Worm (Caenorhabditis elegans) whole organism, L1 larva: ENCODE results near the gene clec-88.

Experiments
- C34B4.2 ChIP-seq: sonication (generic microtip); optimal IDR thresholded peaks from 2 replicates; lab custom pipeline; 2017; ENCODE audit warnings: mild to moderate bottlenecking, missing genetic modification characterization, missing compliant biosample characterization
- F16B12.6 ChIP-seq: fragments of 150-350 bp; optimal IDR thresholded peaks from 2 replicates; lab custom pipeline; 2014; ENCODE audit warnings: missing biosample characterization, missing genetic modification characterization
- aha-1 ChIP-seq: fragments of 150-350 bp; optimal IDR thresholded peaks from 2 replicates; lab custom pipeline; 2014; ENCODE audit warnings: missing biosample characterization, missing genetic modification characterization
- aly-2 ChIP-seq: fragments of 150-350 bp; optimal IDR thresholded peaks from 2 replicates; lab custom pipeline; 2014; ENCODE audit warnings: missing biosample characterization, missing genetic modification characterization
- blmp-1 ChIP-seq: fragments of 150-350 bp; optimal IDR thresholded peaks from 2 replicates; lab custom pipeline; 2014; ENCODE audit warnings: missing biosample characterization, missing genetic modification characterization
- ceh-63 ChIP-seq: fragments of 200-800 bp; sonication (Bioruptor generic); optimal IDR thresholded peaks from 2 replicates; lab custom pipeline; 2018; ENCODE audit warnings: mild to moderate bottlenecking, missing genetic modification characterization, missing compliant biosample characterization
- ceh-82 ChIP-seq, 3 experiments: fragments of 150-350 bp in 1 of 3; sonication (generic microtip) in 2 of 3; optimal IDR thresholded peaks; 2 replicates each; lab custom pipeline; 2014 to 2017; ENCODE audit warnings: missing biosample characterization in 3 of 3, missing genetic modification characterization in 3 of 3
- ceh-88 ChIP-seq: fragments of 200-800 bp; sonication (Bioruptor generic); IDR thresholded peaks from 2 replicates; pipeline ENCODE4 v1.3.6; 2022; ENCODE audit warnings: missing genetic modification characterization, missing compliant biosample characterization
- ceh-90 ChIP-seq: sonication (generic microtip); optimal IDR thresholded peaks from 2 replicates; lab custom pipeline; 2016; ENCODE audit warnings: missing genetic modification characterization, missing compliant biosample characterization
- dsc-1 ChIP-seq: sonication (generic microtip); optimal IDR thresholded peaks from 2 replicates; lab custom pipeline; 2016; ENCODE audit warnings: mild to moderate bottlenecking, missing genetic modification characterization, missing compliant biosample characterization
- efl-1 ChIP-seq, 4 experiments: fragments of 150-350 bp; optimal IDR thresholded peaks in 3 of 4; peaks in 1 of 4; 1 replicate in 1 of 4; 2 replicates in 3 of 4; lab custom pipeline; 2014; ENCODE audit warnings: missing biosample characterization in 2 of 4, missing genetic modification characterization in 2 of 4, missing genetic modification reagents in 2 of 4
- efl-3 ChIP-seq: fragments of 200-800 bp; sonication (Bioruptor generic); optimal IDR thresholded peaks from 2 replicates; lab custom pipeline; 2018; ENCODE audit warnings: mild to moderate bottlenecking, missing genetic modification characterization, missing compliant biosample characterization
- elt-2 ChIP-seq: sonication (generic microtip); optimal IDR thresholded peaks from 2 replicates; lab custom pipeline; 2016; ENCODE audit warnings: missing genetic modification characterization, mild to moderate bottlenecking, inconsistent platforms, missing compliant biosample characterization, missing genetic modification reagents
- ets-5 ChIP-seq: fragments of 200-800 bp; sonication (Bioruptor generic); IDR thresholded peaks from 2 replicates; pipeline ENCODE4 v1.3.6; 2022; ENCODE audit warnings: missing genetic modification characterization, missing compliant biosample characterization
- fkh-8 ChIP-seq: sonication (generic microtip); optimal IDR thresholded peaks from 2 replicates; lab custom pipeline; 2016; ENCODE audit warnings: mild to moderate bottlenecking, missing genetic modification characterization, missing compliant biosample characterization
- hlh-17 ChIP-seq: fragments of 200-800 bp; sonication (Bioruptor generic); optimal IDR thresholded peaks from 2 replicates; lab custom pipeline; 2018; ENCODE audit warnings: missing genetic modification characterization, mild to moderate bottlenecking, missing compliant biosample characterization, moderate library complexity, borderline replicate concordance
- isw-1 ChIP-seq: fragments of 200-800 bp; sonication (Bioruptor generic); IDR thresholded peaks from 2 replicates; pipeline ENCODE4 v1.3.6; 2022; ENCODE audit warnings: missing genetic modification characterization, missing compliant biosample characterization
- lin-14 ChIP-seq: fragments of 200-800 bp; sonication (Bioruptor generic); optimal IDR thresholded peaks from 2 replicates; lab custom pipeline; 2018; ENCODE audit warnings: mild to moderate bottlenecking, missing genetic modification characterization, moderate library complexity, missing compliant biosample characterization
- lin-35 ChIP-seq, 2 experiments: fragments of 150-350 bp; optimal IDR thresholded peaks; 2 replicates each; lab custom pipeline; 2014; ENCODE audit warnings: missing biosample characterization in 2 of 2, missing genetic modification characterization in 2 of 2, missing genetic modification reagents in 2 of 2
- lin-39 ChIP-seq: fragments of 150-350 bp; optimal IDR thresholded peaks from 2 replicates; lab custom pipeline; 2014; ENCODE audit warnings: missing biosample characterization, missing genetic modification reagents, missing genetic modification characterization
- lsy-2 ChIP-seq, 2 experiments: fragments of 150-350 bp; optimal IDR thresholded peaks; 2 replicates each; lab custom pipeline; 2014; ENCODE audit warnings: missing biosample characterization in 2 of 2, missing genetic modification characterization in 2 of 2
- mdl-1 ChIP-seq, 2 experiments: fragments of 150-350 bp; optimal IDR thresholded peaks; 2 replicates each; lab custom pipeline; 2014 to 2017; ENCODE audit warnings: missing biosample characterization in 2 of 2, missing genetic modification characterization in 2 of 2, inconsistent platforms in 1 of 2
- mef-2 ChIP-seq: fragments of 150-350 bp; optimal IDR thresholded peaks from 2 replicates; lab custom pipeline; 2014; ENCODE audit warnings: missing biosample characterization, missing genetic modification characterization
- mep-1 ChIP-seq: fragments of 150-350 bp; optimal IDR thresholded peaks from 2 replicates; lab custom pipeline; 2014; ENCODE audit warnings: missing biosample characterization, missing genetic modification characterization
- nhr-11 ChIP-seq: fragments of 150-350 bp; optimal IDR thresholded peaks from 2 replicates; lab custom pipeline; 2014; ENCODE audit warnings: missing biosample characterization, missing genetic modification characterization
- nhr-12 ChIP-seq: sonication (generic microtip); optimal IDR thresholded peaks from 2 replicates; lab custom pipeline; 2017; ENCODE audit warnings: missing biosample characterization, missing genetic modification characterization
- nhr-19 ChIP-seq: fragments of 200-800 bp; sonication (Bioruptor generic); conservative IDR thresholded peaks from 2 replicates; pipeline ENCODE4 v1.3.6; 2022; ENCODE audit warnings: missing genetic modification characterization, missing compliant biosample characterization
- nhr-28 ChIP-seq: fragments of 150-350 bp; optimal IDR thresholded peaks from 2 replicates; lab custom pipeline; 2014; ENCODE audit warnings: missing biosample characterization, missing genetic modification characterization
- nhr-47 ChIP-seq: sonication (generic microtip); optimal IDR thresholded peaks from 2 replicates; lab custom pipeline; 2016; ENCODE audit warnings: mild to moderate bottlenecking, missing genetic modification characterization, moderate library complexity, missing compliant biosample characterization
- nhr-71 ChIP-seq: sonication (generic microtip); optimal IDR thresholded peaks from 2 replicates; lab custom pipeline; 2016; ENCODE audit warnings: mild to moderate bottlenecking, missing genetic modification characterization, moderate library complexity, missing compliant biosample characterization
- nhr-84 ChIP-seq: sonication (generic microtip); optimal IDR thresholded peaks from 2 replicates; lab custom pipeline; 2017; ENCODE audit warnings: missing biosample characterization, missing genetic modification characterization
- nhr-85 ChIP-seq: sonication (generic microtip); peaks from one replicate; lab custom pipeline; 2016; ENCODE audit warnings: missing genetic modification characterization, inconsistent platforms, missing compliant biosample characterization
- pag-3 ChIP-seq: sonication (generic microtip); optimal IDR thresholded peaks from 2 replicates; lab custom pipeline; 2017; ENCODE audit warnings: missing genetic modification characterization, mild to moderate bottlenecking, missing compliant biosample characterization, antibody characterized with exemption, borderline replicate concordance; ENCODE audit not compliant: insufficient read depth
- pax-3 ChIP-seq: fragments of 200-800 bp; sonication (Bioruptor generic); optimal IDR thresholded peaks from 2 replicates; lab custom pipeline; 2018; ENCODE audit warnings: mild to moderate bottlenecking, missing genetic modification characterization, moderate library complexity, missing compliant biosample characterization
- pqm-1 ChIP-seq: sonication (generic microtip); optimal IDR thresholded peaks from 3 replicates; lab custom pipeline; 2017; ENCODE audit warnings: missing biosample characterization, missing genetic modification characterization
- rnt-1 ChIP-seq: sonication (generic microtip); optimal IDR thresholded peaks from 2 replicates; lab custom pipeline; 2016; ENCODE audit warnings: mild to moderate bottlenecking, missing genetic modification characterization, moderate library complexity, missing compliant biosample characterization
- skn-1 ChIP-seq: fragments of 150-350 bp; optimal IDR thresholded peaks from 2 replicates; lab custom pipeline; 2014; ENCODE audit warnings: missing biosample characterization, missing genetic modification characterization
- snpc-4 ChIP-seq: fragments of 150-350 bp; optimal IDR thresholded peaks from 2 replicates; lab custom pipeline; 2014; ENCODE audit warnings: missing biosample characterization, missing genetic modification characterization
- snu-23 ChIP-seq: sonication (generic microtip); optimal IDR thresholded peaks from 2 replicates; lab custom pipeline; 2016; ENCODE audit warnings: missing genetic modification characterization, missing compliant biosample characterization
- sox-4 ChIP-seq: sonication (generic microtip); optimal IDR thresholded peaks from 2 replicates; lab custom pipeline; 2016; ENCODE audit warnings: missing genetic modification characterization, missing compliant biosample characterization
- tbx-2 ChIP-seq: sonication (generic microtip); optimal IDR thresholded peaks from 2 replicates; lab custom pipeline; 2016; ENCODE audit warnings: missing genetic modification characterization, missing compliant biosample characterization
- tlp-1 ChIP-seq: fragments of 150-350 bp; optimal IDR thresholded peaks from 2 replicates; lab custom pipeline; 2014; ENCODE audit warnings: missing biosample characterization, missing genetic modification characterization
- xbp-1 ChIP-seq: sonication (generic microtip); optimal IDR thresholded peaks from 2 replicates; lab custom pipeline; 2016; ENCODE audit warnings: missing genetic modification characterization, missing compliant biosample characterization
- zip-4 ChIP-seq: fragments of 200-800 bp; sonication (Bioruptor generic); optimal IDR thresholded peaks from 2 replicates; lab custom pipeline; 2018; ENCODE audit warnings: mild to moderate bottlenecking, missing genetic modification characterization, moderate library complexity, missing compliant biosample characterization
- ztf-11 ChIP-seq, 2 experiments: sonication (generic microtip); optimal IDR thresholded peaks; 2 replicates each; lab custom pipeline; 2016 to 2017; ENCODE audit warnings: missing genetic modification characterization in 2 of 2, missing biosample characterization in 1 of 2, missing compliant biosample characterization in 1 of 2

Gene clec-88

ce11 chrII:6335358-6335757, 30.2 kb upstream of the clec-88 start, which contains the start of gene C32D5.14:
TSS of gene C32D5.14 (plus strand) at chrII:6335488.
- TF ChIP-seq nhr-71 (tag; lab: Kevin White, UChicago) (peak; percentile 46), pax-3 (peak; percentile 35), nhr-11 (tag; lab: Kevin White, UChicago) (peak; percentile 6), dsc-1 (tag; lab: Kevin White, UChicago) (peak; percentile 31), pqm-1 (tag; lab: Kevin White, UChicago) (peak; percentile 41), fkh-8 (peak; percentile 89), efl-1 (optimal IDR thresholded peaks at IDR 0.05; lab: Kevin White, UChicago) (no peak), efl-1 (GFP tag; optimal IDR thresholded peaks at IDR 0.05 in 1 of 2; lab: Kevin White, UChicago) (peak in 1 of 2 experiments; percentile 88), nhr-47 (tag; lab: Kevin White, UChicago) (peak; percentile 15), elt-2 (tag; lab: Kevin White, UChicago) (peak; percentile 17), snu-23 (no peak), zip-4 (GFP tag; lab: Kevin White, UChicago) (no peak)

ce11 chrII:6339511-6339910, 26.0 kb upstream of the clec-88 start:
- TF ChIP-seq ztf-11 (tag; optimal IDR thresholded peaks at IDR 0.05; lab: Kevin White, UChicago) (no peak), lin-35 (GFP tag; optimal IDR thresholded peaks at IDR 0.05; lab: Kevin White, UChicago) (peak in 1 of 2 experiments; percentile 6), elt-2 (tag; lab: Kevin White, UChicago) (peak; percentile 57)

ce11 chrII:6339948-6340347, 25.6 kb upstream of the clec-88 start, which contains the start of gene C32D5.7:
TSS of gene C32D5.7 (minus strand) at chrII:6340048.
- no peak for TF ChIP-seq aha-1 (tag; lab: Kevin White, UChicago)
- TF ChIP-seq ceh-88 (GFP tag; lab: Robert Waterston, UW): no peak
- no peak for TF ChIP-seq sox-4 (tag; lab: Kevin White, UChicago)
- no peak for TF ChIP-seq tlp-1
- TF ChIP-seq pax-3: no peak
- no peak for TF ChIP-seq nhr-84 (tag; lab: Kevin White, UChicago)
- no peak for TF ChIP-seq ceh-90 (tag; lab: Kevin White, UChicago)
- TF ChIP-seq C34B4.2 (tag; lab: Kevin White, UChicago): no peak

ce11 chrII:6341076-6341475, 24.4 kb upstream of the clec-88 start:
- TF ChIP-seq ceh-82 (tag; optimal IDR thresholded peaks at IDR 0.05; lab: Kevin White, UChicago) (no peak), lin-14 (peak; percentile 18), pqm-1 (tag; lab: Kevin White, UChicago) (no peak), snpc-4 (no peak), snu-23 (no peak), nhr-85 (tag; lab: Kevin White, UChicago) (peak; percentile 14), nhr-28 (tag; lab: Kevin White, UChicago) (no peak), hlh-17 (no peak), blmp-1 (tag; lab: Kevin White, UChicago) (peak; percentile 79), skn-1 (tag; lab: Kevin White, UChicago) (no peak), isw-1 (no peak), ceh-63 (GFP tag; lab: Kevin White, UChicago) (no peak)

- TF ChIP-seq mep-1 (tag; lab: Kevin White, UChicago) (no peak), nhr-71 (tag; lab: Kevin White, UChicago) (peak; percentile 64), nhr-47 (tag; lab: Kevin White, UChicago) (peak; percentile 36), nhr-12 (no peak), aha-1 (tag; lab: Kevin White, UChicago) (no peak), ets-5 (GFP tag; lab: Robert Waterston, UW) (no peak), elt-2 (tag; lab: Kevin White, UChicago) (no peak), lin-14 (peak; percentile 24), xbp-1 (no peak), F16B12.6 (no peak), snu-23 (peak; percentile 4), fkh-8 (peak; percentile 96), tlp-1 (no peak), nhr-85 (tag; lab: Kevin White, UChicago) (no peak), tbx-2 (tag; lab: Kevin White, UChicago) (no peak), mdl-1 (tag; optimal IDR thresholded peaks at IDR 0.05; lab: Kevin White, UChicago) (no peak), nhr-19 (no peak), aly-2 (no peak), rnt-1 (no peak), pag-3 (tag; lab: Kevin White, UChicago) (no peak), lin-39 (tag; lab: Kevin White, UChicago) (no peak), mef-2 (tag; lab: Kevin White, UChicago) (no peak), efl-3 (GFP tag; lab: Kevin White, UChicago) (no peak), lsy-2 (tag; optimal IDR thresholded peaks at IDR 0.05; lab: Kevin White, UChicago) (no peak)
Measured at ce11 chrII:6342455-6342854, 23.1 kb upstream of the clec-88 start.
